Worm (Caenorhabditis elegans) whole organism, early embryonic: ENCODE results near the gene C40H5.2.

Experiments
- F13C5.2 ChIP-seq: sonication (generic microtip); optimal IDR thresholded peaks from 2 replicates; lab custom pipeline; 2017; ENCODE audit warnings: mild to moderate bottlenecking, missing genetic modification characterization, inconsistent platforms, missing compliant biosample characterization
- aly-1 ChIP-seq: sonication (generic microtip); optimal IDR thresholded peaks from 2 replicates; lab custom pipeline; 2016; ENCODE audit warnings: missing genetic modification characterization, missing compliant biosample characterization
- ama-1 ChIP-seq: fragments of 150-350 bp; optimal IDR thresholded peaks from 2 replicates; lab custom pipeline; 2014
- ceh-36 ChIP-seq: sonication (generic microtip); optimal IDR thresholded peaks from 2 replicates; lab custom pipeline; 2016; ENCODE audit warnings: missing genetic modification characterization, inconsistent platforms, missing compliant biosample characterization
- ets-7 ChIP-seq: sonication (generic microtip); optimal IDR thresholded peaks from 2 replicates; lab custom pipeline; 2016; ENCODE audit warnings: missing genotype, missing genetic modification characterization, missing compliant biosample characterization
- hmbx-1 ChIP-seq: sonication (generic microtip); optimal IDR thresholded peaks from 2 replicates; lab custom pipeline; 2016; ENCODE audit warnings: mild to moderate bottlenecking, missing genetic modification characterization, missing compliant biosample characterization
- tra-4 ChIP-seq: sonication (generic microtip); optimal IDR thresholded peaks from 2 replicates; lab custom pipeline; 2017; ENCODE audit warnings: missing genetic modification characterization, missing compliant biosample characterization

DNA sequence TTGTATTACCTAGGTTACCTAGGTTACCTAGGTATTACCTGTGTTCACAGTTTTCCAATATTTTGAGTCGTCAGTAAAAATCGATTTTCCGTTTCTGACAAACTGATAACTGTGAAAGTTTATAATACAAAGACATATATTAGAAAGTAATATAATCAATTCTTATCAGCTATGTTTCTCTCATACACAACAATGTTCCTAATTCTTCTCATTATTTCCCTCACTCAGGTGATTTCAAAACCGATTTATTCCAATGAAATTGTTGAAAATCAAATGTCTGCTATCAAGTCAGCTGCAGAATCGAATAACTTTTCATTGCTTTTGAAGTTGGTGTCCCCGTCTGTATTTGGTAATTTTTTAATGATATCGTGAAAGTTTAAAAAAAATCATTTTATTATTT, 58.2 kb downstream of the C40H5.2 start, which contains the start of gene C34E11.4:
- TF ChIP-seq F13C5.2 (tag; lab: Kevin White, UChicago) (no peak), tra-4 (tag; lab: Kevin White, UChicago) (no peak), ama-1 (lab: Kevin White, UChicago) (no peak), ets-7 (tag; lab: Kevin White, UChicago) (no peak), ceh-36 (tag; lab: Kevin White, UChicago) (no peak), hmbx-1 (tag; lab: Kevin White, UChicago) (no peak), aly-1 (no peak)
